2 worm cellular contexts compared by ENCODE assay signal in genomic region chrIV:14510344-14510793, ce11.
TF ChIP-seq lines count a peak whose summit lies in the region.

No protein-coding gene starts in this region.

TF ChIP-seq in whole organism, L4 larva, 104 proteins besides CTCF, POLR2A, EP300 and RAD21:
- TF ChIP-seq snpc-1.2 (GFP tag; IDR thresholded peaks at IDR 0.05; lab: Robert Waterston, UW): peak; percentile 91

TF ChIP-seq in whole organism, young adult, 124 proteins besides CTCF, POLR2A, EP300 and RAD21:
- peak; percentile 25 for TF ChIP-seq snpc-4 (GFP tag; optimal IDR thresholded peaks at IDR 0.05; lab: Kevin White, UChicago)
- peak in 3 of 4 experiments; percentile 59 to 96 (median 65) for TF ChIP-seq snpc-4 (tag; optimal IDR thresholded peaks at IDR 0.05; lab: Kevin White, UChicago)
- peak; percentile 84 for TF ChIP-seq attf-6 (GFP tag; IDR thresholded peaks at IDR 0.05; lab: Robert Waterston, UW)
- TF ChIP-seq snpc-1.1 (tag; optimal IDR thresholded peaks at IDR 0.05; lab: Kevin White, UChicago; ENCODE audit: insufficient read depth): peak; percentile 13
TF ChIP-seq in whole organism, young adult: peak in this region for 3; not testable (repeated sequence) for 121.
